Fruit fly (Drosophila melanogaster): ENCODE results near the gene Or67a.

dm6 chr3L:9503552-9504317, 25.1 kb upstream of the Or67a start:
- TF ChIP-seq psq (optimal IDR thresholded peaks at IDR 0.05) (no peak), ttk (optimal IDR thresholded peaks at IDR 0.05) (no peak), insv (optimal IDR thresholded peaks at IDR 0.05) (no peak), Myc (optimal IDR thresholded peaks at IDR 0.05) (no peak)

All from Kc167 (cell line).